Fruit fly (Drosophila melanogaster): ENCODE measurements around the gene RpL27.
A peak's percentile ranks its signal among the peaks of the same experiment; 100 is the strongest.

The RpL27 gene

dm6 chr3R:25640463-25640862 is 44.4 kb downstream of the RpL27 start (continued):
- peak; percentile 54; the same call in 1 of the 3 replicates for TF ChIP-seq so (GFP tag; IDR thresholded peaks at IDR 0.05)
- no peak for TF ChIP-seq bbx (GFP tag; IDR thresholded peaks at IDR 0.05; ENCODE audit: partially characterized antibody)
- peak; percentile 46 for TF ChIP-seq CG13424 (tag; optimal IDR thresholded peaks at IDR 0.05)
- TF ChIP-seq eyg (GFP tag; optimal IDR thresholded peaks at IDR 0.05): no peak
- TF ChIP-seq CG16815 (GFP tag; optimal IDR thresholded peaks at IDR 0.05): peak; percentile 45
- peak; percentile 64; the same call in 1 of the 2 replicates for TF ChIP-seq Ptx1 (GFP tag; IDR thresholded peaks at IDR 0.05)
- peak; percentile 53 for TF ChIP-seq slbo (GFP tag; IDR thresholded peaks at IDR 0.05)
- TF ChIP-seq CG2199 (GFP tag; IDR thresholded peaks at IDR 0.05): no peak
- TF ChIP-seq fd96Cb (tag; optimal IDR thresholded peaks at IDR 0.05): peak; percentile 61
- TF ChIP-seq CG11398 (GFP tag; optimal IDR thresholded peaks at IDR 0.05): no peak
- TF ChIP-seq nau (GFP tag; optimal IDR thresholded peaks at IDR 0.05): no peak
- peak; percentile 47; the same call in 1 of the 3 replicates for TF ChIP-seq ase (GFP tag; IDR thresholded peaks at IDR 0.05)
- TF ChIP-seq CG8924 (tag; optimal IDR thresholded peaks at IDR 0.05): peak; percentile 72
- no peak for TF ChIP-seq CG12942 (GFP tag; optimal IDR thresholded peaks at IDR 0.05)
- peak; percentile 63 for TF ChIP-seq CG17328 (GFP tag; IDR thresholded peaks at IDR 0.05)
- TF ChIP-seq CG8944 (GFP tag; optimal IDR thresholded peaks at IDR 0.05): peak; percentile 32
- no peak for TF ChIP-seq p53 (GFP tag; optimal IDR thresholded peaks at IDR 0.05)
- TF ChIP-seq nmo (GFP tag; optimal IDR thresholded peaks at IDR 0.05): peak; percentile 62
- TF ChIP-seq sr (GFP tag; IDR thresholded peaks at IDR 0.05): no peak
- no peak for TF ChIP-seq ham (GFP tag; IDR thresholded peaks at IDR 0.05)
- 0 out of 3 replicates have a peak, but pooled peaks have one; percentile 35 for TF ChIP-seq H15 (GFP tag; IDR thresholded peaks at IDR 0.05)
- peak; percentile 13 for TF ChIP-seq gsb-n (tag; optimal IDR thresholded peaks at IDR 0.05)
- peak; percentile 19 for TF ChIP-seq CG33213 (GFP tag; optimal IDR thresholded peaks at IDR 0.05)
- 0 out of 2 replicates have a peak, but pooled peaks have one; percentile 31 for TF ChIP-seq NFAT (GFP tag; IDR thresholded peaks at IDR 0.05)
- TF ChIP-seq CG1832 (GFP tag; optimal IDR thresholded peaks at IDR 0.05): no peak
- TF ChIP-seq Tbp (GFP tag; optimal IDR thresholded peaks at IDR 0.05): no peak
- no peak for TF ChIP-seq Atf3 (GFP tag; optimal IDR thresholded peaks at IDR 0.05)
- TF ChIP-seq CG10366 (GFP tag; IDR thresholded peaks at IDR 0.05): peak; percentile 56
- no peak for TF ChIP-seq dimm (GFP tag; IDR thresholded peaks at IDR 0.05)
- no peak for TF ChIP-seq scrt (GFP tag; optimal IDR thresholded peaks at IDR 0.05)
- no peak for TF ChIP-seq Fer1 (GFP tag; optimal IDR thresholded peaks at IDR 0.05)
- TF ChIP-seq CG12155 (GFP tag; optimal IDR thresholded peaks at IDR 0.05): peak; percentile 39
- TF ChIP-seq exex (tag; optimal IDR thresholded peaks at IDR 0.05): no peak
- no peak for TF ChIP-seq NfI (GFP tag; optimal IDR thresholded peaks at IDR 0.05)
- TF ChIP-seq CG10979 (tag; optimal IDR thresholded peaks at IDR 0.05): peak; percentile 77
- peak; percentile 13 for TF ChIP-seq Usf (GFP tag; optimal IDR thresholded peaks at IDR 0.05)
- TF ChIP-seq Vsx1 (GFP tag; optimal IDR thresholded peaks at IDR 0.05): no peak
- TF ChIP-seq pb (GFP tag; optimal IDR thresholded peaks at IDR 0.05): no peak
- TF ChIP-seq CG30403 (GFP tag; optimal IDR thresholded peaks at IDR 0.05): peak; percentile 53

DNA sequence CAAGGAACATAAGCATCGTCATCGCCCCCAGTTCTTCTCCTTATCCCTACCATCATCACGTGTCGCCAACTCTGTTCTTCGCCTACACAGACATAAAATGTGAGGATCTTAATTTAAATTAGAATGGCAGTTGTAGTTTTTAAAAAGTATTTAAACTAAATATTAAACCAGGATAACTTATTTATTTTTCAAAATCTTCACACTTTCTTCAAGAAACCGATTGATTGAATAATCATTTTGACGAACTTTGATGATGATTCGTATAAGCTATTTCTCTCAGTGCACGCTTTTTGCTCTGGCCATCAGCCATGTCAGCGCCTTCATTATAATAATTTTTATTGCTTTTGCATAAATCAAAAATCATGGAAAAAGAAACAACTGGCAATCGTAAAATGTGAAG is 45.9 kb downstream of the RpL27 start:
- TF ChIP-seq luna (GFP tag; optimal IDR thresholded peaks at IDR 0.05): no peak
- peak; percentile 0 for TF ChIP-seq CG10979 (tag; optimal IDR thresholded peaks at IDR 0.05)
- TF ChIP-seq CG12769 (tag; optimal IDR thresholded peaks at IDR 0.05): no peak
- TF ChIP-seq Trl (optimal IDR thresholded peaks at IDR 0.05): no peak
- TF ChIP-seq Trl (GFP tag; optimal IDR thresholded peaks at IDR 0.05): no peak
- TF ChIP-seq Xrp1 (GFP tag; IDR thresholded peaks at IDR 0.05): 0 out of 2 replicates have a peak, but pooled peaks have one; percentile 21
- peak; percentile 78 for TF ChIP-seq sens (GFP tag)
- TF ChIP-seq gem (tag; optimal IDR thresholded peaks at IDR 0.05): peak; percentile 25
- TF ChIP-seq ERR (GFP tag; optimal IDR thresholded peaks at IDR 0.05): no peak
- TF ChIP-seq chinmo (GFP tag; IDR thresholded peaks at IDR 0.05; ENCODE audit: partially characterized antibody): 0 out of 4 replicates have a peak, but pooled peaks have one; percentile 42
- TF ChIP-seq CG6854 (GFP tag; optimal IDR thresholded peaks at IDR 0.05): no peak
- peak; percentile 44 for TF ChIP-seq Med (GFP tag)
- peak; percentile 2 for TF ChIP-seq nom (GFP tag; optimal IDR thresholded peaks at IDR 0.05)
- TF ChIP-seq Atf3 (GFP tag; optimal IDR thresholded peaks at IDR 0.05): no peak
- TF ChIP-seq zf30C (GFP tag; optimal IDR thresholded peaks at IDR 0.05): peak; percentile 60
- peak; percentile 56 for TF ChIP-seq lbe (GFP tag; optimal IDR thresholded peaks at IDR 0.05)
- TF ChIP-seq bsh (GFP tag; optimal IDR thresholded peaks at IDR 0.05): no peak

Measured in whole organism, embryonic.